Fruit fly (Drosophila melanogaster) ovary, adult (tissue): Measurements from ENCODE around the gene DCTN6-p27.
A peak's percentile ranks its signal among the peaks of the same experiment; 100 is the strongest.

Experiments used
- CG17801 ChIP-seq: fragments of 200-800 bp; optimal IDR thresholded peaks from 2 replicates; lab custom pipeline; 2019; ENCODE audit warnings: missing biosample characterization, mild to moderate bottlenecking, missing genetic modification characterization, moderate library complexity; ENCODE audit not compliant: partially characterized antibody

DCTN6-p27 gene

dm6 chr2L:19139751-19140150, 7.6 kb downstream of the DCTN6-p27 start:
- no peak for TF ChIP-seq CG17801 (GFP tag; lab: Kevin White, UChicago)

DNA sequence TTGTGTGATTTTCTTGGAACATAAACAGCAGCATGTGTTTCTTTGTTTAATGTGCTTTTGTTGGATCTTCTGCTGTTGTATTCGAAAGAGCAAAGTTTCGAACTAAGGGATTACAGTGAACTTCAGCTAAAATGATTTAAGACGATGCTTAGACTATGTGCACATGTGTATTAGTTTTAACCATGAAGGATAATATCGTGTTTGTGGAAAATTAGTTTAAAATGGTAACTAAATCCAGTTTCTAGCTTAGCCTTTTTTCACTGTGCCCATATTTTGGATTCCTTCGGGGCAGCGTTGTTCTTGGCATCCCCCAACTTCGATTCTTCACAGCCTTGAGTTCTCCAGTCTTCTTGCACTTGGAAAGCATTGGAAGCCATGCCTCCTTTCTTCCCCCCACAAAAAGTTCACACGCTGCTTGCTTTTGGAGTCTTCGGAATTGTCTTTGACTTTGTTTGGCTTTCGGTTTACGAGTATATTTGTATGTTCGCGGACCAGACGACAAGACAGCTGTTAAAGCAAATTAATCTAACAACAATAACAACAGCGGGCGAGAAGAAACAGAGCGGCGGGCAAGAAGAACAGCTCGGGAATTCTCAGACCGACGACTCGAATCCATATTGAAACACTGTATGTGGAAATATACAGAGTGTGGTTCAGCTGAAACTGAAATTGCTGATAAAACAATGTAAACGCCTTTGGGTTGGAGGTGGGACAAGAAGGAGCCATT, 8.3 kb downstream of the DCTN6-p27 start:
- no peak for TF ChIP-seq CG17801 (GFP tag; lab: Kevin White, UChicago)

- peak; percentile 79 for TF ChIP-seq CG17801 (GFP tag; lab: Kevin White, UChicago)
These were observed 8.8 kb downstream of the DCTN6-p27 start for dm6 chr2L:19140984-19141262.

DNA sequence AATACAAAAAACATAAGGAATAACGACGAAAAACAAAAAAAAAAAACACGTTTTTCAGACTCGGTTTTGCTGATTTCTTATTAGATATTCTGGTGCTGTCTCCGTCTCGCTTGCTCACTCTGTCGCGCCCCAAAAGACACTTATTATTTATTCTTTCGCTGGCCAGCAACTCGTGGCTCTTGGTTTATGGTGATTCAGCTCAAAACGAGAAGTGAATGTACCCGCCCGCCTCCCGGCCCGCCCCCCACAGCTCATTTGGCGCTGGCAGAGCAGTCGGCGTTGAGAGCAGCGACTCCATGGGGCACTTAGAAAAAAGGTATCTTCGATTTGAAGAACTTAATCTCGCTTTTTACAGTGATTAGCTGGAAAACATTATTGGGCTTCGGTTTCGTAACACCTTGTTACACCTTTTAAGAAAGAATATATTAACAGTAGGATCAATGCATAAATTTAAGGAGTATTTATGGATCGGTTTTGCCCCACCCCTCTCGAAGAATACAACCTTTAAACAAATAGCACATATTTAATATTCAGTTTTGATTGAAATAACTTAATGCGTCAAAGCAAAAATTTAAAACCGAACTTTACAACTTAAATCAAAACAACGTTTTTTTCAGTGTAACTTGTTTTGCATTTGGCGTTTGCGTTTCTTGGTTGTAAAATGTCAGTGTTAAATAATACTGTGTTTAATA, 9.5 kb downstream of the DCTN6-p27 start:
- peak; percentile 86 for TF ChIP-seq CG17801 (GFP tag; lab: Kevin White, UChicago)

DNA sequence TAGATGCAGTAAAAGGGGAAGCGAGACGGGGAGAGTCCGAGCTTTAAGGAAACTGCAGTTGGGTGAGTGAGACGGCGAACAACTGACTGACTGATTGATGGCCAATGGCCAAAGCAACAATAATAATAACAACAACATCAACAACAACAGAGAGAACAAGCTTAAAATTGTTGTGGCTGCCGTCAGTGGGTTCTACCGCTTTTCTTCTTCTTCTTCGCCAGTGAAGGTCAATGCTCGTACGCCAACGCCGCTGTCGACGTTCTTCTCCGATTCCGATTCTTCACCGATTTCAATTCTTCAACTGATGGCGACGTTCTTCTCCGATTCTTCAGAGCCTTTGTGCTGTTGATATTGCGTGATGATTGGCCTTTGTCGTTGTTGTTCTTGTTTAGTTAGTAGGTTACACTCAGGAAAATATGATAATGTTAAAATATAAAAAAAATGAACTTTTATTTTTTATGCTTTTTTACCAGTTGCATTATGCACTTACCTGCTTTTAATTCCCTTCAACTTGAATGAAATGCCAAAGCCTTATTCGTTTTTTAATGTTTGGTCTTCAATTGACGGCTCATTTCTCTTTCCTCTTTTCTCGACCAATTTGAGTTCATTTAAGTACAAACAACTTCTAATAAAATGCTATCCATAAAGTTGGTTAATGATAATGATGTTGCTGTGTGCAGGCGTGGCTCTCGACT, 10.2 kb downstream of the DCTN6-p27 start:
- no peak for TF ChIP-seq CG17801 (GFP tag; lab: Kevin White, UChicago)

- no peak for TF ChIP-seq CG17801 (GFP tag; lab: Kevin White, UChicago)
These were observed 12.0 kb downstream of the DCTN6-p27 start for dm6 chr2L:19144115-19144514.

dm6 chr2L:19146047-19146446, 13.9 kb downstream of the DCTN6-p27 start:
- no peak for TF ChIP-seq CG17801 (GFP tag; lab: Kevin White, UChicago)

dm6 chr2L:19146645-19147044, 14.5 kb downstream of the DCTN6-p27 start:
- no peak for TF ChIP-seq CG17801 (GFP tag; lab: Kevin White, UChicago)

- no peak for TF ChIP-seq CG17801 (GFP tag; lab: Kevin White, UChicago)
These were observed 22.8 kb downstream of the DCTN6-p27 start for dm6 chr2L:19154893-19155389.

DNA sequence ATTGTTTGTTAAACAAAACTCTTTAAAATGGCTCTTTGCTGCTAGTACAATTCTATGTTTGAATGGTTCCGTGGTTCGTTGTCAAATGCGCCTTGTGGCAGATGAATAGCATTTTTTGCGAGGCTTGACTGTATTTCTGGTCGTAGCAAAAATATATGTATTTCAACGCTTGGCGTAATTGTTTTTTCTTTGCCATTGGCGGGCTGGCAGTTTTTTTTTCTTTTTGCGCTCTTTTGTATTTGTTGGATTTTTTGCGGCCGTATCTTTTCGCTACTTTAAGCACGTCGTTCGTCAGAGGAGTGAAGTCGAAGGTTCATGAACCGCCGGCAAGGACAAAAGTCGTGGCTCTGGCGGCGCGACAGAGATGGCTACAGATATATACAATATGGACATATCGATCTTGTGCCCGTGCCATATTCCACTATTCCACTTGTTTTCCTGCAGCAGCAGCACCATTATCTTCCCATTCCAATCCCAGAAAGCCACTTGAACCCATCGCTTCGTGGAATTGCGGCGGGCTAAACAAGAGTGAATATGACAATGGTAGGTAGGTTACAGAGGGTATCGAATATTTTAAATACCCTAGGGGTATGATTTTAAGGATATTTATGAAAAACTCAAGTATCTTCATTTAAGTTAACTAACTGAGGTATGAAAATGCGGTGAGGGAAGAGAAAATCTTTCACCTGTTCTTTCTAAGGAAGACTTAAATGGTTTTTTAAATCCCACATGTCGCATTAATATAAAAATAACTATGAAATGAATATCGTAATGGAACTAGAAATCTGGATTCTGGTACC, 24.0 kb downstream of the DCTN6-p27 start:
- peak; percentile 61 for TF ChIP-seq CG17801 (GFP tag; lab: Kevin White, UChicago)

DNA sequence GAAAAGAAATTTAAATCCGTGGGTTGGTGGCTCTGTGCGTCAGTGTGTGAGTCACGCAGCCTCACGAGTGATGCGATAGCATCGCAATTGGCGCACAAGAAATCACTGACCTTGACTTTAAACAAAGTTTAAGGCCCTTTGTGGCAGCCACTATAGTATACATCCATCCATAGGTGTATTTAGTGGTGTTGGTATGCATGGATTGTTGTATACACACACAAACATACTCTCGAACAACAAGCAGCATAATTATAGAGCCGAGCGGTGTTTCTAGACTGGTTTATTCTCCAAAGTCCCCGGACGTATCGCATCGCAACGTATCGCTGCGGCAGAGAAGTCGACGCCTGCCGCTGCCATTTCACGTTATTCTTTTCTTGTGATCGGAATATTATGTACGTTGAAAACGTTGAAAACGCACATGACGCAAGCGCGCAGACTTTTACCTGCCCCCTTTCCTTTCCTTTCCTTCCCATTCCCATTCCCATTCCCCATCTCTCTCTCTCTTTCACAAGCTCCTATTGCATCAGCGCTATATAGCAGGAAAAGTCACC, 24.7 kb downstream of the DCTN6-p27 start:
- peak; percentile 11 for TF ChIP-seq CG17801 (GFP tag; lab: Kevin White, UChicago)

DNA sequence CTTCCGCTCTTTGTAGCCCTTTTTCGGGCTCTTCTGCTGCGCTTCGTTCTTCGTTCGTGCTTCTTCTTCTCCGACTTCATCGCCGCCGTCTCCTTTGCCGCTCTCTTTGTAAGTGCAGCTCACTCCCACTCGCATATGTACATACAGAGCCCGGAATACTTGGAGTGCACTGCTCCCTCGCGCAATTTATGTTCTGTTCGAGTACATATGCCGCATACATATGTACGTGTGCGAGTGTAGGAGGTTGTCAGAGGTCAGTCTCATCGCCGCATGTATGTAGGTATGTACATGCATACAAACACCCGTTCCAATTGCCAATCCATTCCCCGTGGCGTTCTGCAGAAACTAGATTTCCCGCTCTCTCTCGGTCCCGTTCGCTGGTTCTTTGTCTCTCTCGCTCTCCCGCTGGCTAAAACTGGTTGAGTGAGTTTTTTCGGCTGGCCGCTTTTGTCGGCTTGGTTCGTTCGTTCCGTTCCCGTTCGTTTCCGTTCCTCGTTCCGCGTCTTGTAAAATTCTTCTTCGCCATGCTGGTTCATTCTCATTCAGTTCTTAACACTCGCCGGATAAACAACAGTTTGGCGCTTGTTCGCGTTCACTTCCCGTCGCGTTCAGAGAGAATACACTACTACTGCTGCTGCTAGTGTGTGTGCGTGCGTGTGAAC, 26.0 kb downstream of the DCTN6-p27 start:
- TF ChIP-seq CG17801 (GFP tag; lab: Kevin White, UChicago), result peak; percentile 79

DNA sequence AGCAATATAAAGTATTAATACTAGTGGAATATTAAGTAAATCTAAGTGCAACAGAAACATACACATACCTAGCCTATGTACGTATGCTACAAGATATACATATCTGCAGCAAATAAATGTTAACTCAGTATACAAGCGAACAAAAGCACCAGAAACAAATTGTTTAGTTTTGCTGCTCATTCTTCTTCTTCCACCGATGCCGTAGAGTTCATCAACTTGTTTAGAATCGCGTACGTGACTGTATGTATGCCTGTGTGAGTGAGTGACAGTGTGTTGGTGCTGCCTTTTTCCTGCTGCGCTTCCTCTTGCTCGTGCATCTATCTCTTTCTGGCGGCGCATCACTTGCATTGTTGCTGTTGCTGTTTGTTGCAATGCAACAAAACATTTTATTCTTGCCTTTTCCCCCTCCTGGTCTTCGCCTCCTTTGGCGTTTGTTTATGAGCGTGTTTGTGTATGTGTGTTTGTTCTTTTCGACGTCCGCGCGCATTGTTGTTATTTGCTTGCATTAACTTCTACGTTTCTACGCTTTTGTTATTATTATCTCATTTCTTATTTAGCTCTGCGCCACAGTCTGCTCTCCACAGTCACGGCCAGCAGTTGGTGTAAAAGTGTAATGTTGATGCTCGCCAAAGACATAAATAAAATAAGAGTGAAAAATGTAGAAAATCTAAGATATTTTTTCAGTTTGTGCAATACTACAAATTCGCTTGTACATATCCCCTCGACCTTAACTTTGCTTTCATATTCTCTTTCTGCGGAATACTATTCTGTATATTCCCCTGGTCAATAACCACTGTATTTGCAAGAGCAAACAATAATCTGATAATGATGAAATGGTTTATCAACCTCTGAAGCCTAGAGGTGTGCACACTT, 26.8 kb downstream of the DCTN6-p27 start:
- TF ChIP-seq CG17801 (GFP tag; lab: Kevin White, UChicago), result no peak
